Worm (Caenorhabditis elegans): ENCODE measurements around the gene nhr-47.
A peak's percentile ranks its signal among the peaks of the same experiment; 100 is the strongest.

The nhr-47 gene

ce11 chrV:5504807-5505442 is at the start of gene nhr-47, which contains the start of gene dnj-19:
nhr-47 (plus strand) TSS chrV:5505253.
dnj-19 (minus strand) TSS chrV:5504857.
- TF ChIP-seq blmp-1 (tag; optimal IDR thresholded peaks at IDR 0.05; ENCODE audit: insufficient read depth) (peak; percentile 26), zag-1 (tag; optimal IDR thresholded peaks at IDR 0.05) (peak; percentile 43), ztf-4 (tag; optimal IDR thresholded peaks at IDR 0.05) (peak; percentile 66), ZK546.5 (tag; optimal IDR thresholded peaks at IDR 0.05) (no peak), ztf-1 (GFP tag; conservative IDR thresholded peaks at IDR 0.05) (no peak), fos-1 (tag; optimal IDR thresholded peaks at IDR 0.05) (peak; percentile 49), ztf-11 (tag; optimal IDR thresholded peaks at IDR 0.05) (no peak), peb-1 (tag; optimal IDR thresholded peaks at IDR 0.05) (no peak), nhr-10 (tag; optimal IDR thresholded peaks at IDR 0.05) (peak; percentile 42), mab-5 (tag; optimal IDR thresholded peaks at IDR 0.05) (peak; percentile 86), nhr-11 (tag; optimal IDR thresholded peaks at IDR 0.05) (no peak), snpc-4 (tag; optimal IDR thresholded peaks at IDR 0.05) (peak; percentile 74), lin-11 (tag; optimal IDR thresholded peaks at IDR 0.05) (peak; percentile 97), sem-4 (tag; optimal IDR thresholded peaks at IDR 0.05) (peak; percentile 84), lin-39 (tag; optimal IDR thresholded peaks at IDR 0.05) (no peak), Y55F3AM.14 (GFP tag; optimal IDR thresholded peaks at IDR 0.05) (peak; percentile 99), F13H6.1 (tag; optimal IDR thresholded peaks at IDR 0.05) (peak; percentile 88), nhr-21 (tag; optimal IDR thresholded peaks at IDR 0.05) (peak; percentile 81), skn-1 (tag; optimal IDR thresholded peaks at IDR 0.05) (no peak), nhr-129 (tag; optimal IDR thresholded peaks at IDR 0.05) (peak; percentile 87), aly-2 (tag; optimal IDR thresholded peaks at IDR 0.05) (no peak), ceh-82 (tag; optimal IDR thresholded peaks at IDR 0.05) (peak; percentile 50), crh-2 (tag; optimal IDR thresholded peaks at IDR 0.05) (peak; percentile 93), unc-62 (GFP tag; optimal IDR thresholded peaks at IDR 0.05) (peak; percentile 22), nhr-6 (tag; optimal IDR thresholded peaks at IDR 0.05) (peak; percentile 56), egl-27 (tag; optimal IDR thresholded peaks at IDR 0.05) (peak; percentile 73), mbf-1 (tag; optimal IDR thresholded peaks at IDR 0.05) (no peak), ama-1 (optimal IDR thresholded peaks at IDR 0.05) (peak; percentile 7), elt-3 (tag; optimal IDR thresholded peaks at IDR 0.05) (no peak), unc-55 (GFP tag; optimal IDR thresholded peaks at IDR 0.05) (peak; percentile 95), lsy-2 (tag; optimal IDR thresholded peaks at IDR 0.05) (peak; percentile 89 to 93), nhr-237 (tag; optimal IDR thresholded peaks at IDR 0.05) (peak; percentile 7), sma-3 (GFP tag; optimal IDR thresholded peaks at IDR 0.05) (peak; percentile 90), mdl-1 (tag; optimal IDR thresholded peaks at IDR 0.05) (peak in 1 of 2 experiments; percentile 68), nhr-25 (tag; optimal IDR thresholded peaks at IDR 0.05) (peak; percentile 85), elt-1 (tag; optimal IDR thresholded peaks at IDR 0.05) (no peak), sma-9 (GFP tag; optimal IDR thresholded peaks at IDR 0.05) (peak; percentile 91), sma-9 (tag; optimal IDR thresholded peaks at IDR 0.05) (no peak), C34F6.9 (tag; optimal IDR thresholded peaks at IDR 0.05) (peak; percentile 96), R02D3.7 (tag; optimal IDR thresholded peaks at IDR 0.05) (peak; percentile 36), dmd-4 (tag; optimal IDR thresholded peaks at IDR 0.05) (no peak), unc-39 (tag; optimal IDR thresholded peaks at IDR 0.05) (no peak), nhr-77 (tag; optimal IDR thresholded peaks at IDR 0.05) (no peak), gmeb-1 (tag; optimal IDR thresholded peaks at IDR 0.05) (peak; percentile 90), ceh-16 (tag; optimal IDR thresholded peaks at IDR 0.05) (peak; percentile 61), nhr-23 (tag; optimal IDR thresholded peaks at IDR 0.05) (no peak), nhr-12 (tag; optimal IDR thresholded peaks at IDR 0.05) (peak; percentile 37), lin-13 (GFP tag; optimal IDR thresholded peaks at IDR 0.05) (peak; percentile 83), alr-1 (tag; optimal IDR thresholded peaks at IDR 0.05) (no peak)

Measured in whole organism, L2 larva.